Worm (Caenorhabditis elegans): ENCODE measurements around the gene R03H10.4.
"Not testable (repeated sequence)": the region's sequence is repeated elsewhere in the genome, so short reads cannot be mapped to it uniquely, and the experiment has no call there.

DNA sequence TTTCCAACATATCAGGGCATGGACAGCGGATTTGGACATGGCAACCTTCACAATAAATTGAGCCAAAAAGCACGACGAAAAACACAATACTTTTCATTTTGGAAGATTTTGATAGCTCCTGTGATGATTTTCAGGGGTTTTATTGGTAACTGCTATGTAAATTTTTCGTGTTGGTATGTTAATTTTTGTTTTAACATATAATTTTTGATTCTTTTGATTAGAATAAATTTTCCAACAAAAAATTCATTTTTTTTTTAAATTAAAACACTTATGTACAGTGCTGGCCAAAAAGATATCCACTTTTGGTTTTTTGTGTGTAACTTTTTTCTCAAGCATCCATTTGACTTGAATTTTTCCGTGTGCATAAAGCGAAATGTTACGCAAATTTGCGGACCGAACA, at the start of gene R03H10.4:
- TF ChIP-seq hlh-11 (tag; optimal IDR thresholded peaks at IDR 0.05); pqm-1 (tag; optimal IDR thresholded peaks at IDR 0.05); nhr-77 (tag; optimal IDR thresholded peaks at IDR 0.05); ceh-82 (tag; optimal IDR thresholded peaks at IDR 0.05); nhr-11 (tag; optimal IDR thresholded peaks at IDR 0.05); nhr-6 (tag; optimal IDR thresholded peaks at IDR 0.05); jun-1 (tag; optimal IDR thresholded peaks at IDR 0.05); madf-9 (GFP tag; conservative IDR thresholded peaks at IDR 0.05); vab-7 (GFP tag; IDR thresholded peaks at IDR 0.05); D1046.2 (GFP tag; IDR thresholded peaks at IDR 0.05); nhr-237 (tag; optimal IDR thresholded peaks at IDR 0.05); unc-62 (GFP tag; optimal IDR thresholded peaks at IDR 0.05 in 1 of 2); unc-62 (tag; optimal IDR thresholded peaks at IDR 0.05); unc-39 (tag; optimal IDR thresholded peaks at IDR 0.05): not testable (repeated sequence)
